Fruit fly (Drosophila melanogaster): ENCODE measurements around the gene CG31431.

CG31431 gene

DNA sequence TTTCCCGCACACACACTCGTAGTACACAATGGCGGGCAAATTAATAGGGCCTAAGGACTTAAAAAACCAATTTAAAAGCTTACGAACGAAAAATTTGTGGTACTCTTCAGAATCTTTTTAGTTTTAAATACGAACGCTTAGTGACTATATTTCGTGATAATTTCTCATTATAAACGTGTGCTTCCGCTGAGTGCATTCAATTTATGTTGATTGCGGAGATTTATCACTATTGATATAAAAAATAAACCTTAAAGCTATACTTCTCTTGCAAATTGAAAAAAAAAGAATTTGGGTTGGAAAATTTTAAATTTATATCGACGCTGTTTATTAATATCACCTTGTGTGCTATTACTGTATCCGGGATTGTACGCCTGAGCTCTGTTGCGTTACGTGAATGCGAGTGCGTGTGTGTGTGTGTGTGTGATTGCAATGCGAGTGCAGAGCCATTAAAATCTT is 21.5 kb upstream of the CG31431 start (continued):
- TF ChIP-seq CG4318 (GFP tag; optimal IDR thresholded peaks at IDR 0.05): peak; percentile 92
- peak; percentile 100 for TF ChIP-seq Eip78C (GFP tag)
- peak; percentile 95 for TF ChIP-seq OdsH (GFP tag; optimal IDR thresholded peaks at IDR 0.05)
- peak; percentile 78 for TF ChIP-seq CG1621 (tag; optimal IDR thresholded peaks at IDR 0.05)
- peak; percentile 87 for TF ChIP-seq CG7368 (GFP tag; optimal IDR thresholded peaks at IDR 0.05)
- peak; percentile 95 for TF ChIP-seq CG6276 (GFP tag; optimal IDR thresholded peaks at IDR 0.05)
- TF ChIP-seq CG32006 (GFP tag; optimal IDR thresholded peaks at IDR 0.05): peak; percentile 98
- TF ChIP-seq CG8119 (GFP tag; IDR thresholded peaks at IDR 0.05): peak; percentile 94
- peak; percentile 93 for TF ChIP-seq CG8319 (GFP tag; optimal IDR thresholded peaks at IDR 0.05)
- peak; percentile 94 for TF ChIP-seq CG8632 (GFP tag; optimal IDR thresholded peaks at IDR 0.05)
- peak; percentile 95 for TF ChIP-seq net (GFP tag; optimal IDR thresholded peaks at IDR 0.05)
- TF ChIP-seq Sox102F (GFP tag; optimal IDR thresholded peaks at IDR 0.05): peak; percentile 95
- TF ChIP-seq CG6854 (GFP tag; optimal IDR thresholded peaks at IDR 0.05): peak; percentile 96
- TF ChIP-seq Smox (GFP tag; optimal IDR thresholded peaks at IDR 0.05): peak; percentile 96
- TF ChIP-seq Eip93F (GFP tag; optimal IDR thresholded peaks at IDR 0.05): peak; percentile 91
- TF ChIP-seq achi (GFP tag; optimal IDR thresholded peaks at IDR 0.05): peak; percentile 93
- peak; percentile 94 for TF ChIP-seq CG11762 (GFP tag; optimal IDR thresholded peaks at IDR 0.05; ENCODE audit: insufficient read depth)
- peak; percentile 93 for TF ChIP-seq CG11902 (GFP tag; optimal IDR thresholded peaks at IDR 0.05)
- peak; percentile 98 for TF ChIP-seq topi (GFP tag; optimal IDR thresholded peaks at IDR 0.05)
- peak; percentile 96 for TF ChIP-seq Met (GFP tag; optimal IDR thresholded peaks at IDR 0.05)
- peak; percentile 96 for TF ChIP-seq Sox14 (GFP tag; optimal IDR thresholded peaks at IDR 0.05)
- TF ChIP-seq Blimp-1 (GFP tag; optimal IDR thresholded peaks at IDR 0.05): peak; percentile 91
- TF ChIP-seq CG6792 (GFP tag; optimal IDR thresholded peaks at IDR 0.05): peak; percentile 97
- peak; percentile 94 for TF ChIP-seq CG15336 (GFP tag; IDR thresholded peaks at IDR 0.05)
- TF ChIP-seq lz (GFP tag; optimal IDR thresholded peaks at IDR 0.05): peak; percentile 98
- TF ChIP-seq esn (GFP tag; optimal IDR thresholded peaks at IDR 0.05): peak; percentile 98
- TF ChIP-seq eg (GFP tag; IDR thresholded peaks at IDR 0.05): peak; percentile 88
- TF ChIP-seq CG31627 (GFP tag; optimal IDR thresholded peaks at IDR 0.05): peak; percentile 96
- peak; percentile 94 for TF ChIP-seq CG16779 (tag; optimal IDR thresholded peaks at IDR 0.05)
- peak; percentile 93 for TF ChIP-seq CG10669 (GFP tag; optimal IDR thresholded peaks at IDR 0.05)
- peak; percentile 95 for TF ChIP-seq Lpt (GFP tag; optimal IDR thresholded peaks at IDR 0.05)
- TF ChIP-seq spab (GFP tag; optimal IDR thresholded peaks at IDR 0.05): peak; percentile 96
- peak; percentile 93 for TF ChIP-seq Ets21C (GFP tag; optimal IDR thresholded peaks at IDR 0.05)

DNA sequence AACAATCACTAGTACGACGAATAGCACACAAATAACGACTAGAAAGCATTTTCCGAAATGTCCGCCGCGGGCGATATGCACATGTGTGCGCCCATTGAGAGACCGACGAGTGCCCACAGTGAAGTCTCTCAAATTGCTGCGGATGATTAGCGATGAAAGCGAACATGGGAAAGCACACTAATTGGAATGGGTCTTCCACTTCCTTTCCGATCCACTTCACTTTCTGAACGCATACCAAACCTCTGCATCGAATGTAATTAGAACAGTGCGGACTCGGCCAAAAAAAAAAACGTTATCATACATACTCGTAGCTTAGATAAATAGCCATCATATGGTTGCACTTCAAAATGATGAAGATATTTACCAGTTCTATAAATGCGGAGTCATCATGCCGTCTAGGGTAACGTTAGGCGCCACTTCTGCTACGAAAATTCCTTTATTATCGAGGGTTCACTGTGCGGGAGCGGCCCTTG is 20.5 kb upstream of the CG31431 start:
- TF ChIP-seq vri (GFP tag; optimal IDR thresholded peaks at IDR 0.05) (no peak), CG8319 (GFP tag; optimal IDR thresholded peaks at IDR 0.05) (no peak), esn (GFP tag; optimal IDR thresholded peaks at IDR 0.05) (peak; percentile 42), fd59A (GFP tag; optimal IDR thresholded peaks at IDR 0.05) (no peak), CG6163 (GFP tag; IDR thresholded peaks at IDR 0.05) (0 out of 3 replicates have a peak, but pooled peaks have one; percentile 45), net (GFP tag; optimal IDR thresholded peaks at IDR 0.05) (peak; percentile 15), CG10631 (GFP tag; optimal IDR thresholded peaks at IDR 0.05) (peak; percentile 41), Gug (GFP tag; IDR thresholded peaks at IDR 0.05) (0 out of 2 replicates have a peak, but pooled peaks have one; percentile 48), salr (GFP tag; optimal IDR thresholded peaks at IDR 0.05) (peak in 1 of 2 experiments; percentile 55), CG8632 (GFP tag; optimal IDR thresholded peaks at IDR 0.05) (no peak), CG6854 (GFP tag; optimal IDR thresholded peaks at IDR 0.05) (no peak), CG15336 (GFP tag; IDR thresholded peaks at IDR 0.05) (peak; percentile 53), Hr4 (GFP tag; optimal IDR thresholded peaks at IDR 0.05) (peak; percentile 65), achi (GFP tag; optimal IDR thresholded peaks at IDR 0.05) (peak; percentile 56), pdm3 (GFP tag; optimal IDR thresholded peaks at IDR 0.05) (peak; percentile 46), Met (GFP tag; optimal IDR thresholded peaks at IDR 0.05) (peak; percentile 13), svp (GFP tag) (peak; percentile 71), Eip78C (GFP tag) (peak; percentile 74), dsx (GFP tag; optimal IDR thresholded peaks at IDR 0.05; ENCODE audit: poor library complexity, severe bottlenecking) (no peak), Ets21C (GFP tag; optimal IDR thresholded peaks at IDR 0.05) (no peak), lz (GFP tag; optimal IDR thresholded peaks at IDR 0.05) (peak; percentile 37), Blimp-1 (GFP tag; optimal IDR thresholded peaks at IDR 0.05) (no peak), CG9139 (GFP tag; optimal IDR thresholded peaks at IDR 0.05) (no peak), fkh (GFP tag; optimal IDR thresholded peaks at IDR 0.05) (peak; percentile 32), CG11762 (GFP tag; optimal IDR thresholded peaks at IDR 0.05; ENCODE audit: insufficient read depth) (no peak), CG6808 (GFP tag; optimal IDR thresholded peaks at IDR 0.05) (peak; percentile 34), Eip93F (GFP tag; optimal IDR thresholded peaks at IDR 0.05) (no peak), cyc (GFP tag; optimal IDR thresholded peaks at IDR 0.05) (no peak), Eip75B (GFP tag; optimal IDR thresholded peaks at IDR 0.05) (peak; percentile 35)

All from whole organism, prepupa.